Fruit fly (Drosophila melanogaster): ENCODE data around the gene CG9775.
A peak's percentile ranks its signal among the peaks of the same experiment; 100 is the strongest.

DNA sequence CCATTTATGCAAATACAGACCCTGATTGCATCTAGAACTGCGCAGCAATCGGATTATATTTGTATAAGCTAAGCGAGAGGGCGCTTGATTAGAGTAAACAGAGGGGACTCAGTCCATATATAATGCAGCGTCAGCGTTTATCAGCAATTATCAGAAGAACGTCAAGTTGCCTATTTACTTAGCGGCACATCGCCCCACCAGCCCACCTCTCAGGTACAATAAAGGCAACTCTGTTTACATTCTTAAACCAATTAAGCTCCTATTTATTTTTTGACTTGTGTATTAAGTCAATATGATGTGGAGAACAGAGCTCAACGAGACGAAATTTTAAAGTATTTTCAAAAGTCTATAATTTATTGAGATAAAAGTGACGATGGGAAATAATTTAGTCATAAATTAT is 23.3 kb upstream of the CG9775 start:
- TF ChIP-seq CG33017 (tag; optimal IDR thresholded peaks at IDR 0.05) (peak; percentile 97), ovo (GFP tag; optimal IDR thresholded peaks at IDR 0.05) (peak; percentile 100), kay (GFP tag; ENCODE audit: borderline replicate concordance) (peak; percentile 99), cnc (optimal IDR thresholded peaks at IDR 0.05) (peak in 1 of 2 experiments; percentile 88), CG7101 (tag; optimal IDR thresholded peaks at IDR 0.05) (peak; percentile 99), Hr96 (GFP tag; optimal IDR thresholded peaks at IDR 0.05) (peak; percentile 94), CG14711 (tag; optimal IDR thresholded peaks at IDR 0.05) (peak; percentile 89), CG12768 (GFP tag; optimal IDR thresholded peaks at IDR 0.05) (peak; percentile 99)
